Fruit fly (Drosophila melanogaster): ENCODE measurements around the gene Gdi.

- TF ChIP-seq CG8478 (optimal IDR thresholded peaks at IDR 0.05) (no peak), CTCF (optimal IDR thresholded peaks at IDR 0.05) (peak; percentile 38 to 87)
Measured at dm6 chr2L:9539988-9540573, 45.4 kb upstream of the Gdi start, which contains the start of gene CG17855.

Measured in S2 (cell line).